Worm (Caenorhabditis elegans) whole organism, late embryonic: ENCODE measurements around the gene C39B5.5.

Source experiments
- Y22D7AL.16 ChIP-seq: sonication (generic microtip); optimal IDR thresholded peaks from 2 replicates; lab custom pipeline; 2016; ENCODE audit warnings: missing genetic modification characterization, missing compliant biosample characterization
- ceh-14 ChIP-seq: sonication (generic microtip); optimal IDR thresholded peaks from 2 replicates; lab custom pipeline; 2016; ENCODE audit warnings: missing genotype, missing genetic modification characterization, missing compliant biosample characterization
- ceh-31 ChIP-seq: sonication (generic microtip); optimal IDR thresholded peaks from 2 replicates; lab custom pipeline; 2016; ENCODE audit warnings: missing genetic modification characterization, missing compliant biosample characterization
- ceh-48 ChIP-seq: sonication (generic microtip); optimal IDR thresholded peaks from 2 replicates; lab custom pipeline; 2016; ENCODE audit warnings: missing genetic modification characterization, inconsistent platforms, missing compliant biosample characterization
- ceh-6 ChIP-seq: fragments of 200-800 bp; sonication (Bioruptor generic); optimal IDR thresholded peaks from 2 replicates; lab custom pipeline; 2018; ENCODE audit warnings: mild to moderate bottlenecking, missing genetic modification characterization, missing compliant biosample characterization
- elt-2 ChIP-seq: sonication (generic microtip); optimal IDR thresholded peaks from 2 replicates; lab custom pipeline; 2016; ENCODE audit warnings: missing genetic modification reagents, missing genetic modification characterization, missing compliant biosample characterization
- fax-1 ChIP-seq: sonication (generic microtip); optimal IDR thresholded peaks from 2 replicates; lab custom pipeline; 2016; ENCODE audit warnings: missing genotype, missing genetic modification characterization, missing compliant biosample characterization
- fkh-6 ChIP-seq: sonication (generic microtip); optimal IDR thresholded peaks from 2 replicates; lab custom pipeline; 2016; ENCODE audit warnings: missing genetic modification characterization, missing compliant biosample characterization
- gmeb-2 ChIP-seq: sonication (generic microtip); optimal IDR thresholded peaks from 2 replicates; lab custom pipeline; 2016; ENCODE audit warnings: missing genetic modification characterization, inconsistent platforms, missing compliant biosample characterization
- hlh-13 ChIP-seq: fragments of 200-800 bp; sonication (Bioruptor generic); optimal IDR thresholded peaks from 2 replicates; lab custom pipeline; 2018; ENCODE audit warnings: mild to moderate bottlenecking, missing genetic modification characterization, missing compliant biosample characterization
- hlh-15 ChIP-seq: sonication (generic microtip); optimal IDR thresholded peaks from 2 replicates; lab custom pipeline; 2016; ENCODE audit warnings: missing genetic modification characterization, missing compliant biosample characterization
- hlh-30 ChIP-seq: sonication (generic microtip); optimal IDR thresholded peaks from 2 replicates; lab custom pipeline; 2017; ENCODE audit warnings: antibody characterized with exemption, missing genetic modification characterization, missing compliant biosample characterization; ENCODE audit not compliant: insufficient read depth
- hlh-6 ChIP-seq: sonication (generic microtip); optimal IDR thresholded peaks from 2 replicates; lab custom pipeline; 2016; ENCODE audit warnings: missing genotype, missing genetic modification characterization, missing compliant biosample characterization
- lim-6 ChIP-seq: sonication (generic microtip); optimal IDR thresholded peaks from 2 replicates; lab custom pipeline; 2016; ENCODE audit warnings: missing genetic modification characterization, missing compliant biosample characterization
- lin-11 ChIP-seq: fragments of 200-800 bp; sonication (Bioruptor generic); optimal IDR thresholded peaks from 2 replicates; lab custom pipeline; 2018; ENCODE audit warnings: mild to moderate bottlenecking, missing genetic modification characterization, missing compliant biosample characterization
- madf-2 ChIP-seq: sonication (generic microtip); optimal IDR thresholded peaks from 2 replicates; lab custom pipeline; 2017; ENCODE audit warnings: missing genetic modification characterization, missing compliant biosample characterization
- nhr-232 ChIP-seq: sonication (generic microtip); optimal IDR thresholded peaks from 2 replicates; lab custom pipeline; 2016; ENCODE audit warnings: missing genetic modification characterization, missing compliant biosample characterization
- npax-4 ChIP-seq: sonication (generic microtip); optimal IDR thresholded peaks from 2 replicates; lab custom pipeline; 2016; ENCODE audit warnings: missing genetic modification characterization, missing compliant biosample characterization
- pat-9 ChIP-seq: fragments of 200-800 bp; sonication (Bioruptor generic); optimal IDR thresholded peaks from 2 replicates; lab custom pipeline; 2018; ENCODE audit warnings: mild to moderate bottlenecking, missing genetic modification characterization, moderate library complexity, missing compliant biosample characterization
- pha-4 ChIP-seq: fragments of 150-350 bp; optimal IDR thresholded peaks from 2 replicates; lab custom pipeline; 2018; ENCODE audit warnings: missing biosample characterization, missing genetic modification reagents, missing genetic modification characterization
- pqm-1 ChIP-seq: sonication (generic microtip); optimal IDR thresholded peaks from 2 replicates; lab custom pipeline; 2016; ENCODE audit warnings: missing genetic modification characterization, missing compliant biosample characterization
- ref-2 ChIP-seq: sonication (generic microtip); optimal IDR thresholded peaks from 2 replicates; lab custom pipeline; 2016; ENCODE audit warnings: missing genetic modification characterization, missing compliant biosample characterization
- rnt-1 ChIP-seq: sonication (generic microtip); optimal IDR thresholded peaks from 2 replicates; lab custom pipeline; 2016; ENCODE audit warnings: missing genetic modification characterization, missing compliant biosample characterization
- syd-9 ChIP-seq: sonication (generic microtip); optimal IDR thresholded peaks from 2 replicates; lab custom pipeline; 2016; ENCODE audit warnings: mild to moderate bottlenecking, missing genetic modification characterization, moderate library complexity, missing compliant biosample characterization
- tbx-2 ChIP-seq: sonication (generic microtip); optimal IDR thresholded peaks from 2 replicates; lab custom pipeline; 2016; ENCODE audit warnings: missing genetic modification characterization, missing compliant biosample characterization
- tbx-7 ChIP-seq: sonication (generic microtip); optimal IDR thresholded peaks from 2 replicates; lab custom pipeline; 2016; ENCODE audit warnings: missing genotype, missing genetic modification characterization, missing compliant biosample characterization
- ttx-3 ChIP-seq: sonication (generic microtip); optimal IDR thresholded peaks from 2 replicates; lab custom pipeline; 2016; ENCODE audit warnings: missing genetic modification reagents, missing genetic modification characterization, missing compliant biosample characterization
- unc-42 ChIP-seq: sonication (generic microtip); optimal IDR thresholded peaks from 2 replicates; lab custom pipeline; 2016; ENCODE audit warnings: missing genotype, missing genetic modification characterization, missing compliant biosample characterization
- unc-55 ChIP-seq: sonication (generic microtip); optimal IDR thresholded peaks from 2 replicates; lab custom pipeline; 2017; ENCODE audit warnings: missing biosample characterization, missing genetic modification reagents, missing genetic modification characterization
- zip-5 ChIP-seq: sonication (generic microtip); optimal IDR thresholded peaks from 2 replicates; lab custom pipeline; 2016; ENCODE audit warnings: missing genetic modification characterization, missing compliant biosample characterization

Gene C39B5.5

ce11 chrIII:2224478-2224877, 16.5 kb downstream of the C39B5.5 start, which contains the start of gene fbxa-38:
fbxa-38 (plus strand) TSS chrIII:2224672.
- TF ChIP-seq ceh-6 (GFP tag; lab: Kevin White, UChicago) = no peak
- no peak for TF ChIP-seq ceh-48 (tag; lab: Kevin White, UChicago)
- no peak for TF ChIP-seq gmeb-2 (tag; lab: Kevin White, UChicago)
- no peak for TF ChIP-seq hlh-13 (GFP tag; lab: Kevin White, UChicago)
- no peak for TF ChIP-seq hlh-30 (tag; lab: Kevin White, UChicago)
- peak; percentile 11 for TF ChIP-seq elt-2
- TF ChIP-seq, all 69 proteins: peak for 1

- TF ChIP-seq lim-6 (no peak), Y22D7AL.16 (tag; lab: Kevin White, UChicago) (no peak), npax-4 (tag; lab: Kevin White, UChicago) (no peak), ceh-6 (GFP tag; lab: Kevin White, UChicago) (no peak)
- TF ChIP-seq, all 69 proteins: peak for 0
These were observed 19.4 kb downstream of the C39B5.5 start, which contains the start of gene fbxa-62 for ce11 chrIII:2227407-2227806. fbxa-62 (plus strand) TSS chrIII:2227707.

DNA sequence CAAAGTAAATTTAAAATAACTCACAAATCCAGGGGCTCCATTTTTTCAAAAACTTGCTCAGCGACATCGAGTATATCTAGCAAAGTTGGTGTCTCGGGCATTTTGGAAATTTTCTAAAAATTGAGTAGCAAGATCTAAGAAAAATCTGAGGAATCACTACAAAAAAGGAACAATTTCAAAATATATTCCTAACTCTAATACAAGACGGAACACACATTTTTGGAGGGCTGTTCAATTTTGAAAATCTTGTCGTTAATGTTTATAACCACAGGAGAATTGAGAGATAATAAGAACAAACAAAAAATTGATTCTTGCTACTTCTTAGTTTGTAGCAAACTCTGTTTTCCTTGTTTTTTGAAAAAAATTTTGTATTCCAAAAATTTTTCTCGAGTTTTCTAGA, 24.4 kb downstream of the C39B5.5 start, which contains the start of gene fbxa-47:
Gene fbxa-47 (minus strand): TSS at position 101 of the 400 bp plus-strand sequence.
- TF ChIP-seq tbx-7 (tag; lab: Kevin White, UChicago) = no peak
- TF ChIP-seq hlh-30 (tag; lab: Kevin White, UChicago) = no peak
- TF ChIP-seq madf-2 = no peak
- no peak for TF ChIP-seq fkh-6
- TF ChIP-seq hlh-15 = no peak
- no peak for TF ChIP-seq npax-4 (tag; lab: Kevin White, UChicago)
- no peak for TF ChIP-seq zip-5 (tag; lab: Kevin White, UChicago)
- TF ChIP-seq rnt-1 = no peak
- no peak for TF ChIP-seq pqm-1 (tag; lab: Kevin White, UChicago)
- TF ChIP-seq unc-42 (tag; lab: Kevin White, UChicago) = no peak

ce11 chrIII:2233399-2233798, 25.4 kb downstream of the C39B5.5 start:
- TF ChIP-seq hlh-6 (tag; lab: Kevin White, UChicago) (no peak), hlh-30 (tag; lab: Kevin White, UChicago) (no peak), elt-2 (peak; percentile 74), ceh-48 (tag; lab: Kevin White, UChicago) (no peak), Y22D7AL.16 (tag; lab: Kevin White, UChicago) (no peak)

- no peak for TF ChIP-seq ttx-3 (tag; lab: Kevin White, UChicago)
- TF ChIP-seq fax-1 (tag; lab: Kevin White, UChicago) = no peak
- no peak for TF ChIP-seq pha-4 (tag; lab: Kevin White, UChicago)
- TF ChIP-seq hlh-15 = no peak
- no peak for TF ChIP-seq nhr-232 (tag; lab: Kevin White, UChicago)
- TF ChIP-seq unc-55 (GFP tag; lab: Kevin White, UChicago) = no peak
- TF ChIP-seq pat-9 (tag; lab: Kevin White, UChicago) = no peak
- no peak for TF ChIP-seq lin-11
- TF ChIP-seq tbx-2 = peak; percentile 53
- TF ChIP-seq ref-2 (tag; lab: Kevin White, UChicago) = peak; percentile 67
- no peak for TF ChIP-seq syd-9 (tag; lab: Kevin White, UChicago)
- TF ChIP-seq ceh-14 (tag; lab: Kevin White, UChicago) = no peak
- TF ChIP-seq hlh-30 (tag; lab: Kevin White, UChicago) = peak; percentile 65
- TF ChIP-seq elt-2 = no peak
- TF ChIP-seq ceh-31 (tag; lab: Kevin White, UChicago) = peak; percentile 33
These were observed 26.4 kb downstream of the C39B5.5 start, which contains the start of gene C39B5.2 for ce11 chrIII:2234192-2234934. C39B5.2 (plus strand) TSS chrIII:2234884.
